Worm (Caenorhabditis elegans) whole organism, late embryonic: ENCODE results near the gene srsx-14.

Source experiments
- ama-1 ChIP-seq: fragments of 150-350 bp; optimal IDR thresholded peaks from 2 replicates; lab custom pipeline; 2014
- ceh-22 ChIP-seq: sonication (generic microtip); optimal IDR thresholded peaks from 2 replicates; lab custom pipeline; 2017; ENCODE audit warnings: missing biosample characterization, missing genetic modification characterization
- che-1 ChIP-seq: sonication (generic microtip); optimal IDR thresholded peaks from 2 replicates; lab custom pipeline; 2016; ENCODE audit warnings: mild to moderate bottlenecking, missing genetic modification characterization, missing compliant biosample characterization
- dmd-4 ChIP-seq: sonication (generic microtip); optimal IDR thresholded peaks from 2 replicates; lab custom pipeline; 2016; ENCODE audit warnings: borderline replicate concordance, missing genetic modification characterization, missing compliant biosample characterization
- dve-1 ChIP-seq: sonication (generic microtip); optimal IDR thresholded peaks from 2 replicates; lab custom pipeline; 2017; ENCODE audit warnings: antibody characterized with exemption, mild to moderate bottlenecking, missing genetic modification characterization, missing compliant biosample characterization
- nhr-11 ChIP-seq: fragments of 150-350 bp; optimal IDR thresholded peaks from 2 replicates; lab custom pipeline; 2014; ENCODE audit warnings: missing biosample characterization, missing genetic modification characterization
- npax-4 ChIP-seq: sonication (generic microtip); optimal IDR thresholded peaks from 2 replicates; lab custom pipeline; 2016; ENCODE audit warnings: missing genetic modification characterization, missing compliant biosample characterization
- pqm-1 ChIP-seq: sonication (generic microtip); optimal IDR thresholded peaks from 2 replicates; lab custom pipeline; 2016; ENCODE audit warnings: missing genetic modification characterization, missing compliant biosample characterization
- ref-2 ChIP-seq: sonication (generic microtip); optimal IDR thresholded peaks from 2 replicates; lab custom pipeline; 2016; ENCODE audit warnings: missing genetic modification characterization, missing compliant biosample characterization
- sox-2 ChIP-seq: fragments of 200-800 bp; sonication (Bioruptor generic); IDR thresholded peaks from 2 replicates; pipeline ENCODE4 v1.3.6; 2022; ENCODE audit warnings: missing genetic modification reagents, missing genetic modification characterization, missing compliant biosample characterization
- tbx-2 ChIP-seq: sonication (generic microtip); optimal IDR thresholded peaks from 2 replicates; lab custom pipeline; 2016; ENCODE audit warnings: missing genetic modification characterization, missing compliant biosample characterization
- unc-42 ChIP-seq: sonication (generic microtip); optimal IDR thresholded peaks from 2 replicates; lab custom pipeline; 2016; ENCODE audit warnings: missing genotype, missing genetic modification characterization, missing compliant biosample characterization

DNA sequence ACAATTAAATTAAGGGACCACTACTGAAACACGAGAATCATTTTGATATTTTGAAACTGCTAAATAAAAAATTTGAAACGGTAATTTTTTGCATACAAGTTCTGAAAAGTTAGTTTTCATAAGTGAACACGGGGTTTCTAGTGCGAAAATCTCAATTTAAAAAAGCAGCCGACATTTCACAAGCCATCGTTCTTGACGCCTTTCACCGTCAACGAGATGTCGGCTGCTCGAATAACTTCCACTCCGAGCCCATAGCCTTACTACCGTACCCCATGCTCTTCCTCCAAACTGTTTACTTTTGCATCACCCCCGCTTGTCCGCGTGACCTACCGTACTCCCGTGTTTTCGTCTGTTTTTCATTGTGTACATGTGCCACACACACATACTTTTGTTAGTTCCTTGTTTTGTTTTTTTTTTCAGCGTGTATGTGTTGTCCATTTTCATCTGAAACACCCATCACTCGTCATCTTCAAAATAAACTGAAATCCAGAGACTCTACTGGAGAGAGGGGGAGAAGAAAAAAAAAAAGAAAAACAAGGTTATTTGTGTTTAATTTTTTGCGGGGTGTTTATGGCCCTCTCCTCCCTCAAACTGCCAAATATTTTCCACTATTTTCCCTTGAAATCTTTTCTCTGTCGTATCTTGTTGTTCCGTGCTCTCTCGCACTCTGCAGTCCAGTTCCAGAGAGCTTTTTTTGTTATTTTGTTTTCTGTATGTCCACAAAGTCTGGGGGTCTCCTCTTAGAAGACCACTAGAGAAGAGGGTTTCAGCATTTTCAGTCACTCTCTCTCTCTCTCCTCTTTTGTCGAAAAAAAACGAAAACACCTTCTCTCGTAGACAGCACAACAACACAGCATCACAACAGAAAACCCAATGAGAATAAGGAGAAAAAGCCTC lies 38.7 kb downstream of the srsx-14 start:
- TF ChIP-seq ref-2 (tag; lab: Kevin White, UChicago): no peak
- TF ChIP-seq sox-2 (GFP tag; lab: Robert Waterston, UW): no peak
- TF ChIP-seq pqm-1: no peak
- no peak for TF ChIP-seq nhr-11 (tag; lab: Kevin White, UChicago)
- no peak for TF ChIP-seq npax-4 (tag; lab: Kevin White, UChicago)
- TF ChIP-seq dmd-4 (tag; lab: Kevin White, UChicago): no peak
- TF ChIP-seq tbx-2: no peak
- no peak for TF ChIP-seq dve-1 (tag; lab: Kevin White, UChicago)
- no peak for TF ChIP-seq ama-1
- no peak for TF ChIP-seq unc-42
- no peak for TF ChIP-seq che-1
- no peak for TF ChIP-seq ceh-22 (tag; lab: Kevin White, UChicago)
